Worm (Caenorhabditis elegans): ENCODE data around the gene Y41D4B.4.
A peak's percentile ranks its signal among the peaks of the same experiment; 100 is the strongest.

DNA sequence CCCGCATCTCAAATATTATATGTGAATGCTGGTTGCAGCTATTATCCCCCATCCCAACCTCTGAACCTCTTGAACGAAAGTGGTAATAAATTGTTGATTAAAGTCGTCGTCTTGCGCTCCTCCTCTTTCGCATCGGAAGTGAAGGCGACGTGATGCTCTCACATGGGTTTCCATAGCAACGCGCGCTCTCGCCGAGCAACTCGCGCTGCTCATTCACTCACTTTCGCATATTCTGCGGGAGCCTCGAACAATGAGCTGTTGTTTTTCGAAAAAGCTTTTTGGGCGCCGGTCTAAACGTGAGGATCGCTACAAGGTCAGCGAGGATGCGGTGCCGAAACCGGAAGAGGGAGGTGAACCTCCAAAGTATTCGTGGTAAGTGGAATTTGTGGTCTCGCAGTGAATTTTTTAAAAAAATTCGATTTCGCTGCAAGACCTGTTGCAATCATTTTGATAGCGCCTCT lies 51.1 kb downstream of the Y41D4B.4 start, which contains the start of gene rpi-2:
- TF ChIP-seq W03F9.2 (tag; optimal IDR thresholded peaks at IDR 0.05) (no peak), dao-5 (tag; optimal IDR thresholded peaks at IDR 0.05) (peak; percentile 37), him-1 (tag; optimal IDR thresholded peaks at IDR 0.05) (no peak)

Data from whole organism, L4/young adult.